Worm (Caenorhabditis elegans) whole organism, late embryonic: ENCODE measurements around the gene srh-250.

Experiments used
- F13H6.1 ChIP-seq: sonication (generic microtip); optimal IDR thresholded peaks from 2 replicates; lab custom pipeline; 2016; ENCODE audit warnings: missing genetic modification characterization, missing compliant biosample characterization
- ahr-1 ChIP-seq: sonication (generic microtip); optimal IDR thresholded peaks from 2 replicates; lab custom pipeline; 2016; ENCODE audit warnings: missing genetic modification characterization, missing compliant biosample characterization
- ama-1 ChIP-seq: fragments of 150-350 bp; optimal IDR thresholded peaks from 2 replicates; lab custom pipeline; 2014
- ceh-14 ChIP-seq: sonication (generic microtip); optimal IDR thresholded peaks from 2 replicates; lab custom pipeline; 2016; ENCODE audit warnings: missing genotype, missing genetic modification characterization, missing compliant biosample characterization
- ceh-18 ChIP-seq: sonication (generic microtip); optimal IDR thresholded peaks from 2 replicates; lab custom pipeline; 2016; ENCODE audit warnings: missing genetic modification characterization, missing compliant biosample characterization
- ceh-2 ChIP-seq: sonication (generic microtip); optimal IDR thresholded peaks from 2 replicates; lab custom pipeline; 2016; ENCODE audit warnings: missing genotype, missing genetic modification characterization, missing compliant biosample characterization
- ceh-24 ChIP-seq: sonication (generic microtip); optimal IDR thresholded peaks from 2 replicates; lab custom pipeline; 2016; ENCODE audit warnings: mild to moderate bottlenecking, missing genetic modification characterization, missing compliant biosample characterization
- ceh-30 ChIP-seq: fragments of 150-350 bp; optimal IDR thresholded peaks from 2 replicates; lab custom pipeline; 2014; ENCODE audit warnings: missing biosample characterization, missing genetic modification characterization
- ceh-31 ChIP-seq: sonication (generic microtip); optimal IDR thresholded peaks from 2 replicates; lab custom pipeline; 2016; ENCODE audit warnings: missing genetic modification characterization, missing compliant biosample characterization
- ceh-45 ChIP-seq: fragments of 200-800 bp; sonication (Bioruptor generic); IDR thresholded peaks from 2 replicates; pipeline ENCODE4 v1.3.6; 2022; ENCODE audit warnings: missing genetic modification reagents, missing genetic modification characterization, missing compliant biosample characterization
- ceh-48 ChIP-seq: sonication (generic microtip); optimal IDR thresholded peaks from 2 replicates; lab custom pipeline; 2016; ENCODE audit warnings: missing genetic modification characterization, inconsistent platforms, missing compliant biosample characterization
- ceh-6 ChIP-seq: fragments of 200-800 bp; sonication (Bioruptor generic); optimal IDR thresholded peaks from 2 replicates; lab custom pipeline; 2018; ENCODE audit warnings: mild to moderate bottlenecking, missing genetic modification characterization, missing compliant biosample characterization
- ceh-9 ChIP-seq: sonication (generic microtip); optimal IDR thresholded peaks from 2 replicates; lab custom pipeline; 2016; ENCODE audit warnings: mild to moderate bottlenecking, missing genetic modification characterization, inconsistent platforms, missing compliant biosample characterization
- che-1 ChIP-seq: sonication (generic microtip); optimal IDR thresholded peaks from 2 replicates; lab custom pipeline; 2016; ENCODE audit warnings: mild to moderate bottlenecking, missing genetic modification characterization, missing compliant biosample characterization
- elt-2 ChIP-seq: sonication (generic microtip); optimal IDR thresholded peaks from 2 replicates; lab custom pipeline; 2016; ENCODE audit warnings: missing genetic modification reagents, missing genetic modification characterization, missing compliant biosample characterization
- elt-4 ChIP-seq: sonication (generic microtip); optimal IDR thresholded peaks from 2 replicates; lab custom pipeline; 2016; ENCODE audit warnings: missing genetic modification characterization, missing compliant biosample characterization
- eyg-1 ChIP-seq: sonication (generic microtip); optimal IDR thresholded peaks from 2 replicates; lab custom pipeline; 2016; ENCODE audit warnings: missing genotype, missing genetic modification characterization, missing compliant biosample characterization
- fax-1 ChIP-seq: sonication (generic microtip); optimal IDR thresholded peaks from 2 replicates; lab custom pipeline; 2016; ENCODE audit warnings: missing genotype, missing genetic modification characterization, missing compliant biosample characterization
- fkh-10 ChIP-seq: fragments of 150-350 bp; optimal IDR thresholded peaks from 2 replicates; lab custom pipeline; 2014; ENCODE audit warnings: missing biosample characterization, missing genetic modification reagents, missing genetic modification characterization
- fkh-6 ChIP-seq: sonication (generic microtip); optimal IDR thresholded peaks from 2 replicates; lab custom pipeline; 2016; ENCODE audit warnings: missing genetic modification characterization, missing compliant biosample characterization
- gmeb-2 ChIP-seq: sonication (generic microtip); optimal IDR thresholded peaks from 2 replicates; lab custom pipeline; 2016; ENCODE audit warnings: missing genetic modification characterization, inconsistent platforms, missing compliant biosample characterization
- hlh-13 ChIP-seq: fragments of 200-800 bp; sonication (Bioruptor generic); optimal IDR thresholded peaks from 2 replicates; lab custom pipeline; 2018; ENCODE audit warnings: mild to moderate bottlenecking, missing genetic modification characterization, missing compliant biosample characterization
- hlh-30 ChIP-seq: sonication (generic microtip); optimal IDR thresholded peaks from 2 replicates; lab custom pipeline; 2017; ENCODE audit warnings: antibody characterized with exemption, missing genetic modification characterization, missing compliant biosample characterization; ENCODE audit not compliant: insufficient read depth
- hlh-6 ChIP-seq: sonication (generic microtip); optimal IDR thresholded peaks from 2 replicates; lab custom pipeline; 2016; ENCODE audit warnings: missing genotype, missing genetic modification characterization, missing compliant biosample characterization
- lin-11 ChIP-seq: fragments of 200-800 bp; sonication (Bioruptor generic); optimal IDR thresholded peaks from 2 replicates; lab custom pipeline; 2018; ENCODE audit warnings: mild to moderate bottlenecking, missing genetic modification characterization, missing compliant biosample characterization
- mec-3 ChIP-seq: sonication (generic microtip); optimal IDR thresholded peaks from 2 replicates; lab custom pipeline; 2016; ENCODE audit warnings: borderline replicate concordance, missing genetic modification characterization, missing compliant biosample characterization
- nfya-1 ChIP-seq: sonication (generic microtip); optimal IDR thresholded peaks from 2 replicates; lab custom pipeline; 2017; ENCODE audit warnings: missing genetic modification characterization, mild to moderate bottlenecking, missing compliant biosample characterization, antibody characterized with exemption, moderate library complexity
- pag-3 ChIP-seq: sonication (generic microtip); optimal IDR thresholded peaks from 2 replicates; lab custom pipeline; 2016; ENCODE audit warnings: missing compliant biosample characterization, missing genetic modification characterization, borderline replicate concordance
- pha-2 ChIP-seq: sonication (generic microtip); optimal IDR thresholded peaks from 2 replicates; lab custom pipeline; 2017; ENCODE audit warnings: mild to moderate bottlenecking, missing genetic modification characterization, missing compliant biosample characterization
- pros-1 ChIP-seq: fragments of 150-350 bp; optimal IDR thresholded peaks from 2 replicates; lab custom pipeline; 2014; ENCODE audit warnings: missing biosample characterization, missing genetic modification reagents, missing genetic modification characterization
- ref-2 ChIP-seq: sonication (generic microtip); optimal IDR thresholded peaks from 2 replicates; lab custom pipeline; 2016; ENCODE audit warnings: missing genetic modification characterization, missing compliant biosample characterization
- tbx-7 ChIP-seq: sonication (generic microtip); optimal IDR thresholded peaks from 2 replicates; lab custom pipeline; 2016; ENCODE audit warnings: missing genotype, missing genetic modification characterization, missing compliant biosample characterization
- ttx-3 ChIP-seq: sonication (generic microtip); optimal IDR thresholded peaks from 2 replicates; lab custom pipeline; 2016; ENCODE audit warnings: missing genetic modification reagents, missing genetic modification characterization, missing compliant biosample characterization
- unc-3 ChIP-seq, 2 experiments: fragments of 200-800 bp in 1 of 2; sonication (Bioruptor generic) in 1 of 2; sonication (generic microtip) in 1 of 2; conservative IDR thresholded peaks in 1 of 2; optimal IDR thresholded peaks in 1 of 2; 2 replicates each; pipeline versions ENCODE4 v1.3.6 to Lab custom; 2016 to 2022; ENCODE audit warnings: missing compliant biosample characterization in 2 of 2, missing genetic modification characterization in 2 of 2, missing genetic modification reagents in 1 of 2
- unc-86 ChIP-seq: sonication (generic microtip); optimal IDR thresholded peaks from 2 replicates; lab custom pipeline; 2016; ENCODE audit warnings: missing genetic modification characterization, missing compliant biosample characterization
- ztf-16 ChIP-seq: sonication (generic microtip); optimal IDR thresholded peaks from 2 replicates; lab custom pipeline; 2017; ENCODE audit warnings: missing genetic modification characterization, missing compliant biosample characterization

srh-250 gene

ce11 chrII:3879945-3880344 is 1.5 kb downstream of the srh-250 start, which contains the start of gene nhr-166:
TSS of gene nhr-166 (plus strand) at chrII:3880245.
- no peak for TF ChIP-seq mec-3 (tag; lab: Kevin White, UChicago)
- TF ChIP-seq fkh-10 (GFP tag; lab: Kevin White, UChicago), result no peak
- no peak for TF ChIP-seq ttx-3 (tag; lab: Kevin White, UChicago)
- TF ChIP-seq pag-3 (tag; lab: Kevin White, UChicago), result no peak
- no peak for TF ChIP-seq ama-1 (lab: Kevin White, UChicago)
- TF ChIP-seq ceh-14 (tag; lab: Kevin White, UChicago), result no peak
- no peak for TF ChIP-seq ceh-6 (GFP tag; lab: Kevin White, UChicago)
- TF ChIP-seq hlh-30 (tag; lab: Kevin White, UChicago), result no peak
- TF ChIP-seq ceh-2 (tag; lab: Kevin White, UChicago), result no peak

DNA sequence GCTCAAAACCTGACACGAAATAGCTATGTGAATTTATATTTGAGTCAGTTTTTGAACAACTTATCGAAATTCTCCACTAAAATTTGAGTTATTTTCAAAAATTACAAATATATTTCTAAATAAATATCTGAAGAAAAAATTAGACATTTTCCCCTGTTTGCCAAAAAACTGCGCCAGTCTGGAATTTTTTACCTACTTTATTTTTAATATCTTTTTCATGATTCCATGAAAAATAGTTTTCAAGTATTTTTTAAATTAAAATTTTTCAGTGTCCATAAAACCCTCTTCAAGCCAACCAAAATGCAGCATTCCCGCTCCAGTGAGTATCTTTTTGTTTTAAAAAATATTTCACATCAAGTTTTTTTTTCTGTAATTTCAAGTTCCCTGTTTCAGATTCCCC is 12.7 kb downstream of the srh-250 start, which contains the start of gene F53C3.8:
Gene F53C3.8 (plus strand): TSS at position 301 of the 400 bp plus-strand sequence.
- TF ChIP-seq mec-3 (tag; lab: Kevin White, UChicago) (no peak), F13H6.1 (tag; lab: Kevin White, UChicago) (no peak), ceh-31 (tag; lab: Kevin White, UChicago) (no peak), hlh-13 (GFP tag; lab: Kevin White, UChicago) (no peak), gmeb-2 (tag; lab: Kevin White, UChicago) (no peak)

- TF ChIP-seq ahr-1 (no peak), fax-1 (no peak), hlh-30 (tag; lab: Kevin White, UChicago) (no peak), hlh-6 (tag; lab: Kevin White, UChicago) (no peak), ceh-9 (tag; lab: Kevin White, UChicago) (no peak), unc-3 (GFP tag; conservative IDR thresholded peaks at IDR 0.05; lab: Robert Waterston, UW) (no peak), unc-3 (tag; optimal IDR thresholded peaks at IDR 0.05; lab: Kevin White, UChicago) (no peak), ceh-30 (tag; lab: Kevin White, UChicago) (no peak), elt-4 (no peak), pros-1 (tag; lab: Kevin White, UChicago) (no peak), ceh-48 (tag; lab: Kevin White, UChicago) (no peak), ref-2 (no peak), ttx-3 (tag; lab: Kevin White, UChicago) (no peak), nfya-1 (tag; lab: Kevin White, UChicago) (no peak), che-1 (tag; lab: Kevin White, UChicago) (no peak)
- TF ChIP-seq, all 69 proteins: peak for 0
Measured at ce11 chrII:3893911-3894310, 15.5 kb downstream of the srh-250 start.

- TF ChIP-seq ceh-45 (GFP tag; lab: Robert Waterston, UW) (no peak), nfya-1 (tag; lab: Kevin White, UChicago) (no peak), ceh-14 (tag; lab: Kevin White, UChicago) (no peak), ceh-18 (tag; lab: Kevin White, UChicago) (no peak), lin-11 (tag; lab: Kevin White, UChicago) (no peak), pha-2 (no peak), ceh-30 (tag; lab: Kevin White, UChicago) (no peak), ztf-16 (tag; lab: Kevin White, UChicago) (no peak), ceh-24 (no peak), unc-3 (GFP tag; conservative IDR thresholded peaks at IDR 0.05; lab: Robert Waterston, UW) (no peak), unc-3 (tag; optimal IDR thresholded peaks at IDR 0.05; lab: Kevin White, UChicago) (no peak), tbx-7 (tag; lab: Kevin White, UChicago) (no peak), unc-86 (tag; lab: Kevin White, UChicago) (no peak), elt-2 (tag; lab: Kevin White, UChicago) (no peak), eyg-1 (tag; lab: Kevin White, UChicago) (no peak), fkh-6 (no peak)
Measured at ce11 chrII:3894755-3895154, 16.3 kb downstream of the srh-250 start, which contains the start of gene F53C3.7. TSS of gene F53C3.7 (plus strand) at chrII:3895055.
